Worm (Caenorhabditis elegans) whole organism, L4/young adult: ENCODE measurements around the gene hrg-2.

Experiments
- W03F9.2 ChIP-seq: fragments of 150-350 bp; optimal IDR thresholded peaks from 2 replicates; lab custom pipeline; 2014; ENCODE audit warnings: missing biosample characterization, missing genetic modification characterization
- dao-5 ChIP-seq: sonication (generic microtip); optimal IDR thresholded peaks from 2 replicates; lab custom pipeline; 2016; ENCODE audit warnings: missing genotype, missing genetic modification characterization, moderate library complexity, missing compliant biosample characterization
- him-1 ChIP-seq: sonication (generic microtip); optimal IDR thresholded peaks from 2 replicates; lab custom pipeline; 2016; ENCODE audit warnings: missing genotype, missing genetic modification reagents, missing genetic modification characterization, missing compliant biosample characterization

DNA sequence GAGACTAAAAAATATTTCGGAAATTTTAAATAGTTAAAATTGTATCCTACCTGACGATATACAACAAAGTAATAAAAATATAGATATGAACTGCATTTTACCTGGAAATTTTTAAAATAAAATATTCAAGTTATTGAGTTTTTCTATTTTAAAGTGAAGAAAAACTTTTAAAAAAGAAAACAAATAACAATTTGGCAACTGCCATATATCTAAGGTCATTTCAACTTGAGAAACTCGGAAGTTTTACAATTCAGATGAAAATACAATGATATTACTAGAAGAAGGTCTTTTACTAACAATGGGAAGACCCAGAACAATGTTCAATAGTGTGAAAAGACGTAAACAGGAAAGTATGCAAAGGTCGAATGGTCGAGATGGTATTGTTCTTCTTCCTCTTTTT is 39.6 kb upstream of the hrg-2 start, which contains the start of gene C54D10.10:
- TF ChIP-seq dao-5 (tag; lab: Kevin White, UChicago) (no peak), W03F9.2 (tag; lab: Kevin White, UChicago) (no peak), him-1 (no peak)
